Worm (Caenorhabditis elegans) whole organism, L4 larva: Measurements from ENCODE around the gene F23F1.4.

Experiments
- R02D3.7 ChIP-seq: fragments of 150-350 bp; sonication (generic microtip); optimal IDR thresholded peaks from 3 replicates; lab custom pipeline; 2014; ENCODE audit warnings: missing biosample characterization, missing genetic modification characterization
- Y48G9A.11 ChIP-seq: fragments of 200-800 bp; sonication (Bioruptor generic); IDR thresholded peaks from 2 replicates; pipeline ENCODE4 v1.3.6; 2022; ENCODE audit warnings: missing genetic modification reagents, missing genetic modification characterization, missing compliant biosample characterization
- aly-2 ChIP-seq: sonication (generic microtip); optimal IDR thresholded peaks from 2 replicates; lab custom pipeline; 2018; ENCODE audit warnings: missing biosample characterization, missing genetic modification characterization
- ama-1 ChIP-seq: fragments of 150-350 bp; optimal IDR thresholded peaks from 2 replicates; lab custom pipeline; 2014; ENCODE audit warnings: inconsistent platforms, mixed read lengths
- dpl-1 ChIP-seq: fragments of 150-350 bp; optimal IDR thresholded peaks from 2 replicates; lab custom pipeline; 2014; ENCODE audit warnings: missing biosample characterization, missing genetic modification reagents, missing genetic modification characterization
- lin-39 ChIP-seq: fragments of 150-350 bp; optimal IDR thresholded peaks from 2 replicates; lab custom pipeline; 2014; ENCODE audit warnings: missing biosample characterization, missing genetic modification reagents, missing genetic modification characterization
- madf-5 ChIP-seq, 2 experiments: fragments of 200-800 bp; sonication (Bioruptor generic); IDR thresholded peaks; 2 replicates each; pipeline ENCODE4 v1.3.6; 2022; ENCODE audit warnings: missing compliant biosample characterization in 2 of 2, missing genetic modification characterization in 2 of 2
- mep-1 ChIP-seq: fragments of 150-350 bp; sonication (generic microtip); optimal IDR thresholded peaks from 3 replicates; lab custom pipeline; 2014; ENCODE audit warnings: missing biosample characterization, missing genetic modification characterization
- nhr-11 ChIP-seq: fragments of 150-350 bp; optimal IDR thresholded peaks from 2 replicates; lab custom pipeline; 2014; ENCODE audit warnings: missing biosample characterization, missing genetic modification characterization
- nhr-237 ChIP-seq: sonication (generic microtip); optimal IDR thresholded peaks from 2 replicates; lab custom pipeline; 2017; ENCODE audit warnings: missing biosample characterization, missing genetic modification characterization
- pha-4 ChIP-seq, 2 experiments: fragments of 150-350 bp in 1 of 2; fragments of 200-800 bp in 1 of 2; sonication (Bioruptor generic) in 1 of 2; IDR thresholded peaks in 1 of 2; optimal IDR thresholded peaks in 1 of 2; 2 replicates each; pipeline versions ENCODE4 v1.3.6 to Lab custom; 2014 to 2022; ENCODE audit warnings: missing genetic modification characterization in 2 of 2, missing genetic modification reagents in 2 of 2, missing biosample characterization in 1 of 2, missing compliant biosample characterization in 1 of 2
- snpc-4 ChIP-seq: fragments of 150-350 bp; optimal IDR thresholded peaks from 2 replicates; lab custom pipeline; 2014; ENCODE audit warnings: missing biosample characterization, missing genetic modification characterization

DNA sequence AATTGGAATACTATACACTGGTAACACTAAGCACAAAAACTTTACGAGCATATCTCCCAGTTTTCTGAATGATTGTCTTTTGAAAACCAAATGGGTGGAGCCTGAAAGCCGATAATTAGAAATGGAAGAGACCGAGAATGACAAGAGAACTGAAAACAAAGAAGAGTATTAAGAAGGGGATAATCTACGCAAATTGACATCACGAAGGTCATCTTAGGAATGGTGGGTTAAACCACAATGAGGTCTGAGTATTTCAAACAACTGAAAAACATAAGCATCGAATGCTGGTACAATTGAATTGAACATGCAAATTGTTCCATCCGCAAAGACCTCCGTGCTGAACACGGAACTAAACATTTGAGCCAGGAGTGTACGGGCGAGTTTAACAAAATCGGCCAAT, 11.2 kb upstream of the F23F1.4 start, which contains the start of gene spp-24:
- no peak for TF ChIP-seq pha-4 (GFP tag; IDR thresholded peaks at IDR 0.05; lab: Robert Waterston, UW)
- TF ChIP-seq pha-4 (tag; optimal IDR thresholded peaks at IDR 0.05; lab: Kevin White, UChicago), result no peak
- TF ChIP-seq snpc-4, result no peak
- no peak for TF ChIP-seq ama-1
- TF ChIP-seq R02D3.7 (tag; lab: Kevin White, UChicago), result no peak
- no peak for TF ChIP-seq lin-39 (tag; lab: Kevin White, UChicago)
- no peak for TF ChIP-seq aly-2 (tag; lab: Kevin White, UChicago)
- TF ChIP-seq mep-1, result no peak
- TF ChIP-seq nhr-11 (tag; lab: Kevin White, UChicago), result no peak
- no peak for TF ChIP-seq Y48G9A.11 (GFP tag; lab: Robert Waterston, UW)
- TF ChIP-seq madf-5 (GFP tag; IDR thresholded peaks at IDR 0.05; lab: Robert Waterston, UW), result no peak
- no peak for TF ChIP-seq dpl-1 (GFP tag; lab: Kevin White, UChicago)
- TF ChIP-seq nhr-237 (tag; lab: Kevin White, UChicago), result no peak
